Fruit fly (Drosophila melanogaster) whole organism, prepupa: ENCODE results near the gene CG42450.

Experiments used
- Blimp-1 ChIP-seq: fragments of 200-800 bp; sonication (Bioruptor generic); optimal IDR thresholded peaks from 3 replicates; lab custom pipeline; 2017; ENCODE audit warnings: missing biosample characterization, missing genetic modification characterization, mild to moderate bottlenecking, moderate library complexity, missing genetic modification reagents
- CG10669 ChIP-seq: fragments of 200-800 bp; sonication (Bioruptor generic); optimal IDR thresholded peaks from 3 replicates; lab custom pipeline; 2018; ENCODE audit warnings: missing biosample characterization, mild to moderate bottlenecking, missing genetic modification characterization, moderate library complexity
- CG11294 ChIP-seq: fragments of 200-800 bp; sonication (Bioruptor generic); IDR thresholded peaks from 2 replicates; pipeline ENCODE4 v1.3.6; 2022; ENCODE audit warnings: missing biosample characterization, missing genetic modification characterization
- CG11762 ChIP-seq: fragments of 200-800 bp; sonication (Bioruptor generic); optimal IDR thresholded peaks from 3 replicates; lab custom pipeline; 2016; ENCODE audit warnings: missing biosample characterization, missing genetic modification characterization; ENCODE audit not compliant: insufficient read depth
- CG11902 ChIP-seq: fragments of 200-800 bp; sonication (Bioruptor generic); optimal IDR thresholded peaks from 3 replicates; lab custom pipeline; 2016; ENCODE audit warnings: missing biosample characterization, missing genetic modification characterization
- CG15336 ChIP-seq: fragments of 200-800 bp; sonication (Bioruptor generic); IDR thresholded peaks from 2 replicates; pipeline ENCODE4 v1.3.6; 2022; ENCODE audit warnings: missing biosample characterization, missing genetic modification characterization
- CG1621 ChIP-seq: fragments of 200-800 bp; sonication (Bioruptor generic); optimal IDR thresholded peaks from 3 replicates; lab custom pipeline; 2018; ENCODE audit warnings: missing biosample characterization, mild to moderate bottlenecking, missing genetic modification characterization
- CG16779 ChIP-seq: fragments of 200-800 bp; sonication (Bioruptor generic); optimal IDR thresholded peaks from 3 replicates; lab custom pipeline; 2017; ENCODE audit warnings: missing biosample characterization, mild to moderate bottlenecking, missing genetic modification characterization
- CG3032 ChIP-seq: fragments of 200-800 bp; optimal IDR thresholded peaks from 2 replicates; lab custom pipeline; 2019; ENCODE audit warnings: missing biosample characterization, mild to moderate bottlenecking, missing genetic modification characterization, moderate library complexity
- CG31627 ChIP-seq: fragments of 200-800 bp; sonication (Bioruptor generic); optimal IDR thresholded peaks from 3 replicates; lab custom pipeline; 2016; ENCODE audit warnings: missing biosample characterization, missing genetic modification characterization
- CG32006 ChIP-seq: fragments of 200-800 bp; sonication (Bioruptor generic); optimal IDR thresholded peaks from 3 replicates; lab custom pipeline; 2017; ENCODE audit warnings: missing biosample characterization, mild to moderate bottlenecking, missing genetic modification characterization
- CG34406 ChIP-seq: fragments of 200-800 bp; sonication (Bioruptor generic); optimal IDR thresholded peaks from 3 replicates; lab custom pipeline; 2016; ENCODE audit warnings: missing biosample characterization, missing genetic modification characterization
- CG3919 ChIP-seq: fragments of 200-800 bp; sonication (Bioruptor generic); optimal IDR thresholded peaks from 3 replicates; lab custom pipeline; 2016; ENCODE audit warnings: missing biosample characterization, missing genetic modification characterization
- CG4318 ChIP-seq: fragments of 200-800 bp; sonication (Bioruptor generic); optimal IDR thresholded peaks from 3 replicates; lab custom pipeline; 2017; ENCODE audit warnings: missing biosample characterization, mild to moderate bottlenecking, missing genetic modification characterization
- CG6163 ChIP-seq: fragments of 200-800 bp; sonication (Bioruptor generic); IDR thresholded peaks from 3 replicates; pipeline ENCODE4 v1.3.6; 2022; ENCODE audit warnings: missing biosample characterization, missing genetic modification characterization
- CG6276 ChIP-seq: fragments of 200-800 bp; sonication (Bioruptor generic); optimal IDR thresholded peaks from 2 replicates; lab custom pipeline; 2017; ENCODE audit warnings: missing biosample characterization, mild to moderate bottlenecking, missing genetic modification characterization
- CG6792 ChIP-seq: fragments of 200-800 bp; sonication (Bioruptor generic); optimal IDR thresholded peaks from 3 replicates; lab custom pipeline; 2016; ENCODE audit warnings: missing biosample characterization, missing genetic modification characterization
- CG6808 ChIP-seq: fragments of 200-800 bp; sonication (Bioruptor generic); optimal IDR thresholded peaks from 3 replicates; lab custom pipeline; 2017; ENCODE audit warnings: missing biosample characterization, missing genetic modification characterization, mild to moderate bottlenecking, moderate library complexity, missing genetic modification reagents
- CG6854 ChIP-seq: fragments of 200-800 bp; sonication (Bioruptor generic); optimal IDR thresholded peaks from 2 replicates; lab custom pipeline; 2017; ENCODE audit warnings: missing biosample characterization, mild to moderate bottlenecking, missing genetic modification characterization
- CG7368 ChIP-seq: fragments of 200-800 bp; sonication (Bioruptor generic); optimal IDR thresholded peaks from 3 replicates; lab custom pipeline; 2016; ENCODE audit warnings: missing biosample characterization, missing genetic modification characterization
- CG8119 ChIP-seq: fragments of 200-800 bp; sonication (Bioruptor generic); IDR thresholded peaks from 3 replicates; pipeline ENCODE4 v1.3.6; 2022; ENCODE audit warnings: missing biosample characterization, missing genetic modification characterization
- CG8319 ChIP-seq: fragments of 200-800 bp; sonication (Bioruptor generic); optimal IDR thresholded peaks from 3 replicates; lab custom pipeline; 2016; ENCODE audit warnings: missing biosample characterization, missing genetic modification characterization
- CG8632 ChIP-seq: fragments of 200-800 bp; sonication (Bioruptor generic); optimal IDR thresholded peaks from 3 replicates; lab custom pipeline; 2016; ENCODE audit warnings: missing biosample characterization, missing genetic modification characterization
- CG9139 ChIP-seq: fragments of 200-800 bp; sonication (Bioruptor generic); optimal IDR thresholded peaks from 3 replicates; lab custom pipeline; 2017; ENCODE audit warnings: missing biosample characterization, mild to moderate bottlenecking, missing genetic modification characterization
- Eip75B ChIP-seq: fragments of 200-800 bp; sonication (Bioruptor generic); optimal IDR thresholded peaks from 3 replicates; lab custom pipeline; 2016; ENCODE audit warnings: missing biosample characterization, missing genetic modification characterization
- Eip78C ChIP-seq: fragments of 200-800 bp; sonication (Bioruptor generic); peaks from one replicate; lab custom pipeline; 2016; ENCODE audit warnings: missing biosample characterization, missing genetic modification characterization
- Ets96B ChIP-seq: fragments of 200-800 bp; optimal IDR thresholded peaks from 2 replicates; lab custom pipeline; 2019; ENCODE audit warnings: missing biosample characterization, mild to moderate bottlenecking, missing genetic modification characterization, moderate library complexity
- Gug ChIP-seq: fragments of 200-800 bp; sonication (Bioruptor generic); IDR thresholded peaks from 2 replicates; pipeline ENCODE4 v1.3.6; 2022; ENCODE audit warnings: missing biosample characterization, missing genetic modification characterization
- Hr38 ChIP-seq: sonication (Bioruptor generic); optimal IDR thresholded peaks from 2 replicates; lab custom pipeline; 2016; ENCODE audit warnings: missing biosample characterization, missing genetic modification characterization
- Hr39 ChIP-seq: fragments of 200-800 bp; sonication (Bioruptor generic); optimal IDR thresholded peaks from 2 replicates; lab custom pipeline; 2016; ENCODE audit warnings: missing biosample characterization, missing genetic modification characterization
- Hr4 ChIP-seq: fragments of 200-800 bp; sonication (Bioruptor generic); optimal IDR thresholded peaks from 3 replicates; lab custom pipeline; 2016; ENCODE audit warnings: missing biosample characterization, missing genetic modification characterization
- Lpt ChIP-seq: fragments of 200-800 bp; sonication (Bioruptor generic); optimal IDR thresholded peaks from 3 replicates; lab custom pipeline; 2016; ENCODE audit warnings: missing biosample characterization, missing genetic modification characterization
- Met ChIP-seq: fragments of 200-800 bp; sonication (Bioruptor generic); optimal IDR thresholded peaks from 3 replicates; lab custom pipeline; 2016; ENCODE audit warnings: missing biosample characterization, missing genetic modification characterization
- OdsH ChIP-seq: fragments of 200-800 bp; sonication (Bioruptor generic); optimal IDR thresholded peaks from 3 replicates; lab custom pipeline; 2016; ENCODE audit warnings: missing biosample characterization, missing genetic modification characterization
- Smox ChIP-seq: fragments of 200-800 bp; sonication (Bioruptor generic); optimal IDR thresholded peaks from 3 replicates; lab custom pipeline; 2016; ENCODE audit warnings: missing biosample characterization, missing genetic modification characterization
- Sox102F ChIP-seq: fragments of 200-800 bp; sonication (Bioruptor generic); optimal IDR thresholded peaks from 2 replicates; lab custom pipeline; 2016; ENCODE audit warnings: missing biosample characterization, mild to moderate bottlenecking, missing genetic modification characterization
- Sox15 ChIP-seq: fragments of 200-800 bp; sonication (Bioruptor generic); optimal IDR thresholded peaks from 3 replicates; lab custom pipeline; 2016; ENCODE audit warnings: missing biosample characterization, missing genetic modification characterization
- achi ChIP-seq: fragments of 200-800 bp; sonication (Bioruptor generic); optimal IDR thresholded peaks from 3 replicates; lab custom pipeline; 2016; ENCODE audit warnings: missing biosample characterization, missing genetic modification characterization
- acj6 ChIP-seq: fragments of 200-800 bp; sonication (Bioruptor generic); optimal IDR thresholded peaks from 3 replicates; lab custom pipeline; 2016; ENCODE audit warnings: missing biosample characterization, missing genetic modification characterization
- cyc ChIP-seq: fragments of 200-800 bp; sonication (Bioruptor generic); optimal IDR thresholded peaks from 3 replicates; lab custom pipeline; 2016; ENCODE audit warnings: missing biosample characterization, missing genetic modification characterization
- dsx ChIP-seq: fragments of 200-800 bp; optimal IDR thresholded peaks from 3 replicates; lab custom pipeline; 2019; ENCODE audit warnings: missing biosample characterization, mild to moderate bottlenecking, missing genetic modification characterization, moderate library complexity; ENCODE audit not compliant: poor library complexity, severe bottlenecking
- eg ChIP-seq: fragments of 200-800 bp; sonication (Bioruptor generic); IDR thresholded peaks from 3 replicates; pipeline ENCODE4 v1.3.6; 2022; ENCODE audit warnings: missing biosample characterization, missing genetic modification characterization
- esn ChIP-seq: fragments of 200-800 bp; sonication (Bioruptor generic); optimal IDR thresholded peaks from 2 replicates; lab custom pipeline; 2016; ENCODE audit warnings: missing biosample characterization, mild to moderate bottlenecking, missing genetic modification characterization, moderate library complexity
- fd59A ChIP-seq: fragments of 200-800 bp; sonication (Bioruptor generic); optimal IDR thresholded peaks from 2 replicates; lab custom pipeline; 2017; ENCODE audit warnings: missing biosample characterization, mild to moderate bottlenecking, missing genetic modification characterization, missing genetic modification reagents
- fd85E ChIP-seq: fragments of 200-800 bp; sonication (Bioruptor generic); optimal IDR thresholded peaks from 3 replicates; lab custom pipeline; 2016; ENCODE audit warnings: missing biosample characterization, missing genetic modification characterization
- fkh ChIP-seq: fragments of 200-800 bp; sonication (Bioruptor generic); optimal IDR thresholded peaks from 3 replicates; lab custom pipeline; 2017; ENCODE audit warnings: missing biosample characterization, mild to moderate bottlenecking, missing genetic modification characterization, moderate library complexity
- lz ChIP-seq: fragments of 200-800 bp; sonication (Bioruptor generic); optimal IDR thresholded peaks from 3 replicates; lab custom pipeline; 2016; ENCODE audit warnings: missing biosample characterization, missing genetic modification characterization
- net ChIP-seq: fragments of 200-800 bp; sonication (Bioruptor generic); optimal IDR thresholded peaks from 3 replicates; lab custom pipeline; 2016; ENCODE audit warnings: missing biosample characterization, missing genetic modification characterization
- pdm3 ChIP-seq: fragments of 200-800 bp; sonication (Bioruptor generic); optimal IDR thresholded peaks from 3 replicates; lab custom pipeline; 2016; ENCODE audit warnings: missing biosample characterization, missing genetic modification characterization
- salr ChIP-seq, 2 experiments: fragments of 200-800 bp; sonication (Bioruptor generic); optimal IDR thresholded peaks; 3 replicates each; lab custom pipeline; 2016 to 2018; ENCODE audit warnings: missing biosample characterization in 2 of 2, missing genetic modification characterization in 2 of 2, mild to moderate bottlenecking in 1 of 2
- ss ChIP-seq, 2 experiments: fragments of 200-800 bp; sonication (Bioruptor generic); optimal IDR thresholded peaks; 2 replicates in 1 of 2; 3 replicates in 1 of 2; lab custom pipeline; 2017 to 2018; ENCODE audit warnings: mild to moderate bottlenecking in 2 of 2, missing biosample characterization in 2 of 2, missing genetic modification characterization in 2 of 2, moderate library complexity in 1 of 2
- svp ChIP-seq: fragments of 200-800 bp; sonication (Bioruptor generic); peaks from one replicate; lab custom pipeline; 2016; ENCODE audit warnings: missing biosample characterization, missing genetic modification characterization
- vri ChIP-seq: fragments of 200-800 bp; sonication (Bioruptor generic); optimal IDR thresholded peaks from 3 replicates; lab custom pipeline; 2016; ENCODE audit warnings: missing biosample characterization, mild to moderate bottlenecking, missing genetic modification characterization

The CG42450 gene

dm6 chrX:18835500-18835899 lies 22.4 kb downstream of the CG42450 start:
- TF ChIP-seq Lpt (peak; percentile 6), Sox102F (no peak), svp (GFP tag; lab: Kevin White, UChicago) (no peak), Hr4 (GFP tag; lab: Kevin White, UChicago) (peak; percentile 37), acj6 (peak; percentile 17), fkh (GFP tag; lab: Kevin White, UChicago) (no peak), Sox15 (GFP tag; lab: Kevin White, UChicago) (no peak), CG32006 (GFP tag; lab: Kevin White, UChicago) (peak; percentile 68), CG10669 (peak; percentile 47), CG6163 (GFP tag; lab: Robert Waterston, UW) (peak; percentile 37; the same call in 1 of the 3 replicates), ss (GFP tag; optimal IDR thresholded peaks at IDR 0.05; lab: Kevin White, UChicago) (no peak), pdm3 (GFP tag; lab: Kevin White, UChicago) (peak; percentile 32), salr (GFP tag; optimal IDR thresholded peaks at IDR 0.05; lab: Kevin White, UChicago) (peak in 1 of 2 experiments; percentile 11), CG7368 (GFP tag; lab: Kevin White, UChicago) (no peak), cyc (no peak), CG11762 (GFP tag; lab: Kevin White, UChicago) (no peak), CG34406 (GFP tag; lab: Kevin White, UChicago) (no peak), CG3919 (GFP tag; lab: Kevin White, UChicago) (no peak), eg (GFP tag; lab: Robert Waterston, UW) (peak; percentile 51; the same call in 1 of the 3 replicates), CG6808 (GFP tag; lab: Kevin White, UChicago) (peak; percentile 51), vri (GFP tag; lab: Kevin White, UChicago) (no peak), Eip78C (peak; percentile 79), dsx (peak; percentile 12), CG16779 (tag; lab: Kevin White, UChicago) (no peak), Smox (no peak), CG6854 (GFP tag; lab: Kevin White, UChicago) (no peak), CG3032 (tag; lab: Kevin White, UChicago) (peak; percentile 39), Ets96B (tag; lab: Kevin White, UChicago) (peak; percentile 48), lz (GFP tag; lab: Kevin White, UChicago) (no peak), CG1621 (tag; lab: Kevin White, UChicago) (peak; percentile 22), CG8632 (peak; percentile 3), fd85E (GFP tag; lab: Kevin White, UChicago) (no peak), CG11294 (GFP tag; lab: Robert Waterston, UW) (peak; percentile 21; the same call in 1 of the 2 replicates), CG4318 (GFP tag; lab: Kevin White, UChicago) (no peak), CG8319 (no peak), Eip75B (GFP tag; lab: Kevin White, UChicago) (no peak), achi (GFP tag; lab: Kevin White, UChicago) (peak; percentile 2), Met (no peak), fd59A (GFP tag; lab: Kevin White, UChicago) (peak; percentile 35), CG9139 (GFP tag; lab: Kevin White, UChicago) (peak; percentile 13), Gug (GFP tag; lab: Robert Waterston, UW) (no peak), esn (no peak), Hr39 (GFP tag; lab: Kevin White, UChicago) (no peak), CG6276 (GFP tag; lab: Kevin White, UChicago) (no peak), CG15336 (no peak), Hr38 (GFP tag; lab: Kevin White, UChicago) (no peak), CG6792 (GFP tag; lab: Kevin White, UChicago) (no peak), Blimp-1 (no peak), OdsH (peak; percentile 22), net (peak; percentile 38), CG8119 (GFP tag; lab: Robert Waterston, UW) (peak; percentile 60), CG11902 (GFP tag; lab: Kevin White, UChicago) (no peak), CG31627 (GFP tag; lab: Kevin White, UChicago) (no peak)
